Worm (Caenorhabditis elegans) whole organism, young adult: ENCODE data around the gene Y43F8C.15.

Source experiments
- B0261.1 ChIP-seq: sonication (generic microtip); optimal IDR thresholded peaks from 2 replicates; lab custom pipeline; 2016; ENCODE audit warnings: mild to moderate bottlenecking, missing genetic modification characterization, moderate library complexity, missing compliant biosample characterization
- B0336.3 ChIP-seq: fragments of 200-800 bp; sonication (Bioruptor generic); IDR thresholded peaks from 2 replicates; pipeline ENCODE4 v1.3.6; 2022; ENCODE audit warnings: missing genetic modification characterization, missing compliant biosample characterization
- C06A6.2 ChIP-seq: fragments of 200-800 bp; sonication (Bioruptor generic); conservative IDR thresholded peaks from 2 replicates; pipeline ENCODE4 v1.3.6; 2022; ENCODE audit warnings: missing genetic modification characterization, missing compliant biosample characterization
- D2030.7 ChIP-seq: fragments of 200-800 bp; sonication (Bioruptor generic); IDR thresholded peaks from 2 replicates; pipeline ENCODE4 v1.3.6; 2022; ENCODE audit warnings: missing genetic modification reagents, missing genetic modification characterization, missing compliant biosample characterization
- F23B12.7 ChIP-seq: sonication (generic microtip); optimal IDR thresholded peaks from 2 replicates; lab custom pipeline; 2017; ENCODE audit warnings: missing genetic modification characterization, mild to moderate bottlenecking, missing compliant biosample characterization, antibody characterized with exemption, moderate library complexity; ENCODE audit not compliant: insufficient read depth
- F37B4.10 ChIP-seq: fragments of 200-800 bp; sonication (Bioruptor generic); IDR thresholded peaks from 2 replicates; pipeline ENCODE4 v1.3.6; 2022; ENCODE audit warnings: missing genetic modification characterization, missing compliant biosample characterization
- F57A8.1 ChIP-seq: fragments of 200-800 bp; sonication (Bioruptor generic); optimal IDR thresholded peaks from 2 replicates; lab custom pipeline; 2018; ENCODE audit warnings: mild to moderate bottlenecking, missing genetic modification characterization, moderate library complexity, missing compliant biosample characterization
- F57C9.4 ChIP-seq: sonication (generic microtip); optimal IDR thresholded peaks from 2 replicates; lab custom pipeline; 2017; ENCODE audit warnings: mild to moderate bottlenecking, missing genetic modification characterization, missing compliant biosample characterization
- K12H6.12 ChIP-seq: fragments of 200-800 bp; sonication (Bioruptor generic); optimal IDR thresholded peaks from 2 replicates; lab custom pipeline; 2018; ENCODE audit warnings: mild to moderate bottlenecking, missing genetic modification characterization, missing compliant biosample characterization
- T26A5.8 ChIP-seq: sonication (generic microtip); optimal IDR thresholded peaks from 2 replicates; lab custom pipeline; 2016; ENCODE audit warnings: missing genetic modification characterization, missing compliant biosample characterization
- attf-3 ChIP-seq: fragments of 200-800 bp; sonication (Bioruptor generic); conservative IDR thresholded peaks from 2 replicates; pipeline ENCODE4 v1.3.6; 2022; ENCODE audit warnings: missing genetic modification reagents, missing genetic modification characterization, missing compliant biosample characterization
- bed-1 ChIP-seq: fragments of 200-800 bp; sonication (Bioruptor generic); IDR thresholded peaks from 2 replicates; pipeline ENCODE4 v1.3.6; 2022; ENCODE audit warnings: missing genetic modification reagents, missing genetic modification characterization, missing compliant biosample characterization
- ccch-3 ChIP-seq: fragments of 200-800 bp; sonication (Bioruptor generic); optimal IDR thresholded peaks from 2 replicates; lab custom pipeline; 2018; ENCODE audit warnings: mild to moderate bottlenecking, missing genetic modification characterization, missing compliant biosample characterization
- ceh-79 ChIP-seq: sonication (generic microtip); optimal IDR thresholded peaks from 2 replicates; lab custom pipeline; 2017; ENCODE audit warnings: mild to moderate bottlenecking, missing genetic modification characterization, missing compliant biosample characterization
- die-1 ChIP-seq: sonication (generic microtip); optimal IDR thresholded peaks from 2 replicates; lab custom pipeline; 2016; ENCODE audit warnings: missing genotype, mild to moderate bottlenecking, missing genetic modification characterization, missing compliant biosample characterization
- egl-18 ChIP-seq: fragments of 200-800 bp; sonication (Bioruptor generic); IDR thresholded peaks from 2 replicates; pipeline ENCODE4 v1.3.6; 2022; ENCODE audit warnings: missing genetic modification reagents, missing genetic modification characterization, missing compliant biosample characterization
- egl-44 ChIP-seq: fragments of 200-800 bp; sonication (Bioruptor generic); IDR thresholded peaks from 2 replicates; pipeline ENCODE4 v1.3.6; 2022; ENCODE audit warnings: missing genetic modification reagents, missing genetic modification characterization, missing compliant biosample characterization
- gei-17 ChIP-seq: fragments of 200-800 bp; sonication (Bioruptor generic); optimal IDR thresholded peaks from 2 replicates; lab custom pipeline; 2018; ENCODE audit warnings: mild to moderate bottlenecking, missing genetic modification characterization, missing compliant biosample characterization
- hmg-1.2 ChIP-seq: fragments of 200-800 bp; sonication (Bioruptor generic); IDR thresholded peaks from 2 replicates; pipeline ENCODE4 v1.3.6; 2022; ENCODE audit warnings: missing genetic modification reagents, missing genetic modification characterization, missing compliant biosample characterization
- hrde-1 ChIP-seq: sonication (generic microtip); optimal IDR thresholded peaks from 2 replicates; lab custom pipeline; 2016; ENCODE audit warnings: missing genetic modification characterization, mild to moderate bottlenecking, missing compliant biosample characterization, moderate library complexity, missing genotype, missing genetic modification reagents, borderline replicate concordance
- lag-1 ChIP-seq: fragments of 200-800 bp; sonication (Bioruptor generic); IDR thresholded peaks from 2 replicates; pipeline ENCODE4 v1.3.6; 2022; ENCODE audit warnings: missing genetic modification reagents, missing genetic modification characterization, missing compliant biosample characterization
- lin-54 ChIP-seq: fragments of 200-800 bp; sonication (Bioruptor generic); optimal IDR thresholded peaks from 2 replicates; lab custom pipeline; 2018; ENCODE audit warnings: mild to moderate bottlenecking, missing genetic modification characterization, missing compliant biosample characterization
- lir-1 ChIP-seq: fragments of 200-800 bp; sonication (Bioruptor generic); conservative IDR thresholded peaks from 2 replicates; pipeline ENCODE4 v1.3.6; 2022; ENCODE audit warnings: missing genetic modification reagents, missing genetic modification characterization, missing compliant biosample characterization
- lsy-27 ChIP-seq: sonication (generic microtip); optimal IDR thresholded peaks from 2 replicates; lab custom pipeline; 2017; ENCODE audit warnings: missing genetic modification characterization, mild to moderate bottlenecking, missing compliant biosample characterization, antibody characterized with exemption, missing genotype, borderline replicate concordance; ENCODE audit not compliant: insufficient read depth
- madf-8 ChIP-seq: fragments of 200-800 bp; sonication (Bioruptor generic); conservative IDR thresholded peaks from 2 replicates; pipeline ENCODE4 v1.3.6; 2022; ENCODE audit warnings: missing genetic modification reagents, missing genetic modification characterization, missing compliant biosample characterization
- mcd-1 ChIP-seq: fragments of 200-800 bp; sonication (Bioruptor generic); IDR thresholded peaks from 2 replicates; pipeline ENCODE4 v1.3.6; 2022; ENCODE audit warnings: missing genetic modification reagents, missing genetic modification characterization, missing compliant biosample characterization
- nhr-120 ChIP-seq: fragments of 200-800 bp; sonication (Bioruptor generic); IDR thresholded peaks from 2 replicates; pipeline ENCODE4 v1.3.6; 2022; ENCODE audit warnings: missing genetic modification characterization, missing compliant biosample characterization
- nhr-179 ChIP-seq: sonication (generic microtip); optimal IDR thresholded peaks from 2 replicates; lab custom pipeline; 2016; ENCODE audit warnings: mild to moderate bottlenecking, missing genetic modification characterization, missing compliant biosample characterization
- nhr-27 ChIP-seq: fragments of 200-800 bp; sonication (Bioruptor generic); optimal IDR thresholded peaks from 2 replicates; lab custom pipeline; 2018; ENCODE audit warnings: mild to moderate bottlenecking, missing genetic modification characterization, moderate library complexity, missing compliant biosample characterization
- nhr-90 ChIP-seq: sonication (generic microtip); optimal IDR thresholded peaks from 2 replicates; lab custom pipeline; 2016; ENCODE audit warnings: missing genotype, mild to moderate bottlenecking, missing genetic modification characterization, missing compliant biosample characterization
- pbrm-1 ChIP-seq: fragments of 200-800 bp; sonication (Bioruptor generic); IDR thresholded peaks from 2 replicates; pipeline ENCODE4 v1.3.6; 2022; ENCODE audit warnings: missing genetic modification reagents, missing genetic modification characterization, missing compliant biosample characterization
- pha-4 ChIP-seq: fragments of 150-350 bp; sonication (generic microtip); optimal IDR thresholded peaks from 2 replicates; lab custom pipeline; 2014; ENCODE audit warnings: missing biosample characterization, missing genetic modification reagents, missing genetic modification characterization
- rcor-1 ChIP-seq: fragments of 200-800 bp; sonication (Bioruptor generic); IDR thresholded peaks from 2 replicates; pipeline ENCODE4 v1.3.6; 2022; ENCODE audit warnings: missing genetic modification reagents, missing genetic modification characterization, missing compliant biosample characterization
- somi-1 ChIP-seq: fragments of 200-800 bp; sonication (Bioruptor generic); optimal IDR thresholded peaks from 2 replicates; lab custom pipeline; 2018; ENCODE audit warnings: mild to moderate bottlenecking, missing genetic modification characterization, missing compliant biosample characterization
- unc-62 ChIP-seq: fragments of 150-350 bp; optimal IDR thresholded peaks from 2 replicates; lab custom pipeline; 2014; ENCODE audit warnings: missing biosample characterization, missing genetic modification reagents, missing genetic modification characterization
- zfh-2 ChIP-seq: fragments of 200-800 bp; sonication (Bioruptor generic); conservative IDR thresholded peaks from 2 replicates; pipeline ENCODE4 v1.3.6; 2022; ENCODE audit warnings: missing genetic modification reagents, missing genetic modification characterization, missing compliant biosample characterization
- ztf-22 ChIP-seq: fragments of 200-800 bp; sonication (Bioruptor generic); optimal IDR thresholded peaks from 2 replicates; lab custom pipeline; 2018; ENCODE audit warnings: mild to moderate bottlenecking, missing genetic modification characterization, moderate library complexity, missing compliant biosample characterization

The Y43F8C.15 gene

DNA sequence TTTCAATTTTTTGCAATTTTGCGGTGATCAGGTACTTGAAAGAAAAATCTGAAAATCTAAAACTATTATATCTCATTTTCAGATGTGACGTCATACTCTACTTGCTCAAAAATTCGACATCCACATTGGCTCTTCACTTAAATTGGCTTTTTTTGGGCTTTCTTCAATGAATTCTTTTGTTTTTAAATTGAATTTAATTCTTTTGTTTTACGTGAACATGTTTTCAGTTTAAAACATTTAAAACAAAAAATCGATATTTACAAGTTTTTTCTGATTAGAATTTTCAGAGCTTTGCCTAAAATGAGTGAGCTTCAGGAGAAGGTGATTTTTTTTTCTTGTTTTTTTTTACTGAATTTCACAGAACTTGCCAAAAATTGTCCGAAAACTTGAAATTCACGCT lies 31.2 kb upstream of the Y43F8C.15 start, which contains the start of gene W04E12.3:
W04E12.3 (plus strand) TSS at position 301 of the 400 bp plus-strand sequence.
- TF ChIP-seq nhr-27 (no peak), bed-1 (GFP tag; lab: Robert Waterston, UW) (no peak)

DNA sequence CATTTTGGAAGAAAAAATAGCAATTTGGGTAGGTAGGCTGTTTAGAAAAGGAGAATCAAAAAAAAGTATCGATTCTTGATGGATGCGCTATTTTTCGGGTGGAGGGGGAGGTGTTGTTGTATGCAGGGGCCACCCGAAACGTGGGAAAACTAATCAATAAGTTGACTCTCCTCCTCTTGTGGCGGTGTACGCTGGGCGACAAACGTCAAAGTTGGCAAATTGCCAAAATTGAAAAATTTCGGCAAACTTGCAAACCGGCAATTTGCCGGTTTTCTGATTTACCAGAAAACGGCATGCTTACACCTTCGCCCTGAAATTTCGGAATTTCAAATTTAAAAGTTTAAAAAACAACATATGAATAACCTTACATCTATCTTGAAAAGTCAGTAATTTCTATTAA lies 30.6 kb upstream of the Y43F8C.15 start, which contains the start of gene W04E12.2:
W04E12.2 (minus strand) TSS at position 101 of the 400 bp plus-strand sequence.
- TF ChIP-seq egl-44 (GFP tag; lab: Robert Waterston, UW) (no peak), egl-18 (GFP tag; lab: Robert Waterston, UW) (no peak), F57A8.1 (GFP tag; lab: Kevin White, UChicago) (no peak), hmg-1.2 (GFP tag; lab: Robert Waterston, UW) (no peak), lsy-27 (no peak), die-1 (tag; lab: Kevin White, UChicago) (no peak)

DNA sequence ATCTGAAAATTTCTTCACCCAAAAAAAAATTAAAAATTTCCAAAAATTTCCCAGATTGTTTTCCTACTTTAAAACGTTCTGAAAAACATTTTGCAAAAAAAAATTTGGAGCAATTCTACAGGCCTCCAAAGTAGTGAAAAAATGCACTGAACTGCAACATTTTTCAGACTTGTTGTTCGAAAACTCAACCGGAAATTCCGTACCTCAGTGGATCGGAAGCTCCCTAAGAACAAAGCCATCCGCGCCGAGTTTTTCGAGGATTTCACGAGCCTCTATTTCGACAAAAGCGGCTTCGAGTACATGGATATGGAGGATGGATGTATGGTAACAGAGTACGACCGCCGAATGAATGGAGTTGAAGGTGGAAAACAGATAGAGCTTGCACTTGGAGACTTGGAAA lies 27.7 kb upstream of the Y43F8C.15 start, which contains the start of gene fbxa-131:
fbxa-131 (plus strand) TSS at position 301 of the 400 bp plus-strand sequence.
- TF ChIP-seq rcor-1 (GFP tag; lab: Robert Waterston, UW) (no peak), T26A5.8 (tag; lab: Kevin White, UChicago) (no peak), attf-3 (GFP tag; lab: Robert Waterston, UW) (no peak), F37B4.10 (GFP tag; lab: Robert Waterston, UW) (no peak), unc-62 (no peak), B0261.1 (no peak), F57C9.4 (tag; lab: Kevin White, UChicago) (no peak), hrde-1 (no peak), nhr-179 (tag; lab: Kevin White, UChicago) (no peak), pha-4 (tag; lab: Kevin White, UChicago) (no peak), lag-1 (GFP tag; lab: Robert Waterston, UW) (no peak), mcd-1 (GFP tag; lab: Robert Waterston, UW) (no peak), F23B12.7 (tag; lab: Kevin White, UChicago) (no peak), K12H6.12 (no peak), ztf-22 (GFP tag; lab: Kevin White, UChicago) (no peak), zfh-2 (no peak), lir-1 (GFP tag; lab: Robert Waterston, UW) (no peak), gei-17 (no peak), ccch-3 (GFP tag; lab: Kevin White, UChicago) (no peak)

DNA sequence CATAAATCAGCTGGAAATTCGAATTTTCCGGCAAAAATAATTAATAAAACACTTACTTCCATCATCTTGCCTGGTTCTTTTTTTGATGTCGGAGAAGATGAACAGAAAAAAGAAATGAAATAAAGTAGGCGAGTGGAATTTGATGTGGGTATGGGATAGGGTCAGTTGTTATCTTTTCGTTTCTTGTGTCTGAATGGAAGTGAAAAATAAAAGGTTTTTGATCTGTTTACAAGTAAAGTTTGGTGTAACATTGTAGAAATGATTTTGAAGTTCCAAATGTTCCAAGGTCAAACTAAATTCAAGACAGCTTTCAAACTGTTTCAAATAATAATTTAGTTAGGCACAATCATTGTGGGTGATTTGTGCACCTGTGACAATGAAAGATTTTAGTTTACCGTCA lies 27.0 kb upstream of the Y43F8C.15 start, which contains the start of gene W04E12.7:
W04E12.7 (minus strand) TSS at position 101 of the 400 bp plus-strand sequence.
- no peak for TF ChIP-seq nhr-90 (tag; lab: Kevin White, UChicago)
- no peak for TF ChIP-seq B0336.3 (GFP tag; lab: Robert Waterston, UW)
- no peak for TF ChIP-seq nhr-120 (GFP tag; lab: Robert Waterston, UW)
- no peak for TF ChIP-seq C06A6.2 (GFP tag; lab: Robert Waterston, UW)
- TF ChIP-seq pbrm-1, result no peak
- no peak for TF ChIP-seq somi-1
- TF ChIP-seq lsy-27, result no peak
- TF ChIP-seq D2030.7 (GFP tag; lab: Robert Waterston, UW), result no peak
- TF ChIP-seq madf-8 (GFP tag; lab: Robert Waterston, UW), result no peak
- no peak for TF ChIP-seq F57C9.4 (tag; lab: Kevin White, UChicago)
- TF ChIP-seq lin-54 (GFP tag; lab: Kevin White, UChicago), result no peak
- no peak for TF ChIP-seq ceh-79
